Fruit fly (Drosophila melanogaster): ENCODE data around the gene alphaTub85E.

dm6 chr3R:9683064-9683682, 49.9 kb downstream of the alphaTub85E start:
- TF ChIP-seq Max (GFP tag; optimal IDR thresholded peaks at IDR 0.05) (no peak), pita (GFP tag; optimal IDR thresholded peaks at IDR 0.05) (no peak), chm (GFP tag; IDR thresholded peaks at IDR 0.05) (no peak), HmgZ (tag; optimal IDR thresholded peaks at IDR 0.05) (no peak), zen (tag; optimal IDR thresholded peaks at IDR 0.05) (no peak), CTCF (GFP tag; optimal IDR thresholded peaks at IDR 0.05) (no peak), CG1792 (GFP tag; optimal IDR thresholded peaks at IDR 0.05) (no peak), her (GFP tag; optimal IDR thresholded peaks at IDR 0.05) (no peak), Dek (tag; optimal IDR thresholded peaks at IDR 0.05) (no peak), CG7963 (GFP tag; IDR thresholded peaks at IDR 0.05; ENCODE audit: partially characterized antibody) (no peak), Atf3 (GFP tag; optimal IDR thresholded peaks at IDR 0.05) (no peak), aop (GFP tag; IDR thresholded peaks at IDR 0.05) (no peak), pho (GFP tag; optimal IDR thresholded peaks at IDR 0.05) (no peak)

Data from whole organism, embryonic.